Worm (Caenorhabditis elegans) whole organism, L1 larva: ENCODE measurements around the gene B0563.6.
A peak's percentile ranks its signal among the peaks of the same experiment; 100 is the strongest.

Experiments used
- C04F5.9 ChIP-seq: sonication (generic microtip); optimal IDR thresholded peaks from 2 replicates; lab custom pipeline; 2016; ENCODE audit warnings: missing genetic modification characterization, missing compliant biosample characterization
- Y116A8C.19 ChIP-seq: sonication (generic microtip); optimal IDR thresholded peaks from 2 replicates; lab custom pipeline; 2016; ENCODE audit warnings: missing compliant biosample characterization, missing genetic modification characterization, borderline replicate concordance
- aha-1 ChIP-seq: fragments of 150-350 bp; optimal IDR thresholded peaks from 2 replicates; lab custom pipeline; 2014; ENCODE audit warnings: missing biosample characterization, missing genetic modification characterization
- alr-1 ChIP-seq: fragments of 200-800 bp; sonication (Bioruptor generic); optimal IDR thresholded peaks from 2 replicates; lab custom pipeline; 2018; ENCODE audit warnings: borderline replicate concordance, mild to moderate bottlenecking, missing genetic modification characterization, missing compliant biosample characterization
- blmp-1 ChIP-seq: fragments of 150-350 bp; optimal IDR thresholded peaks from 2 replicates; lab custom pipeline; 2014; ENCODE audit warnings: missing biosample characterization, missing genetic modification characterization
- ceh-63 ChIP-seq: fragments of 200-800 bp; sonication (Bioruptor generic); optimal IDR thresholded peaks from 2 replicates; lab custom pipeline; 2018; ENCODE audit warnings: mild to moderate bottlenecking, missing genetic modification characterization, missing compliant biosample characterization
- ceh-8 ChIP-seq: fragments of 200-800 bp; sonication (Bioruptor generic); optimal IDR thresholded peaks from 2 replicates; lab custom pipeline; 2018; ENCODE audit warnings: mild to moderate bottlenecking, missing genetic modification characterization, moderate library complexity, missing compliant biosample characterization
- ceh-82 ChIP-seq, 3 experiments: fragments of 150-350 bp in 1 of 3; sonication (generic microtip) in 2 of 3; optimal IDR thresholded peaks; 2 replicates each; lab custom pipeline; 2014 to 2017; ENCODE audit warnings: missing biosample characterization in 3 of 3, missing genetic modification characterization in 3 of 3
- ceh-90 ChIP-seq: sonication (generic microtip); optimal IDR thresholded peaks from 2 replicates; lab custom pipeline; 2016; ENCODE audit warnings: missing genetic modification characterization, missing compliant biosample characterization
- ces-1 ChIP-seq: fragments of 150-350 bp; optimal IDR thresholded peaks from 2 replicates; lab custom pipeline; 2014; ENCODE audit warnings: missing biosample characterization, missing genetic modification reagents, missing genetic modification characterization
- dpl-1 ChIP-seq, 3 experiments: fragments of 150-350 bp in 2 of 3; sonication (generic microtip) in 1 of 3; optimal IDR thresholded peaks; 2 replicates each; lab custom pipeline; 2014 to 2017; ENCODE audit warnings: missing biosample characterization in 3 of 3, missing genetic modification characterization in 3 of 3, missing genetic modification reagents in 3 of 3
- efl-1 ChIP-seq, 4 experiments: fragments of 150-350 bp; optimal IDR thresholded peaks in 3 of 4; peaks in 1 of 4; 1 replicate in 1 of 4; 2 replicates in 3 of 4; lab custom pipeline; 2014; ENCODE audit warnings: missing biosample characterization in 2 of 4, missing genetic modification characterization in 2 of 4, missing genetic modification reagents in 2 of 4
- egl-27 ChIP-seq, 2 experiments: fragments of 150-350 bp in 1 of 2; sonication (generic microtip); optimal IDR thresholded peaks; 3 replicates each; lab custom pipeline; 2017 to 2018; ENCODE audit warnings: missing biosample characterization in 2 of 2, missing genetic modification characterization in 2 of 2, missing genetic modification reagents in 2 of 2
- elt-2 ChIP-seq: sonication (generic microtip); optimal IDR thresholded peaks from 2 replicates; lab custom pipeline; 2016; ENCODE audit warnings: missing genetic modification characterization, mild to moderate bottlenecking, inconsistent platforms, missing compliant biosample characterization, missing genetic modification reagents
- ets-5 ChIP-seq: fragments of 200-800 bp; sonication (Bioruptor generic); IDR thresholded peaks from 2 replicates; pipeline ENCODE4 v1.3.6; 2022; ENCODE audit warnings: missing genetic modification characterization, missing compliant biosample characterization
- fkh-4 ChIP-seq: sonication (generic microtip); optimal IDR thresholded peaks from 2 replicates; lab custom pipeline; 2016; ENCODE audit warnings: missing compliant biosample characterization, missing genetic modification characterization, borderline replicate concordance
- hpl-2 ChIP-seq: fragments of 150-350 bp; optimal IDR thresholded peaks from 2 replicates; lab custom pipeline; 2014; ENCODE audit warnings: missing biosample characterization, missing genetic modification reagents, missing genetic modification characterization
- isw-1 ChIP-seq: fragments of 200-800 bp; sonication (Bioruptor generic); IDR thresholded peaks from 2 replicates; pipeline ENCODE4 v1.3.6; 2022; ENCODE audit warnings: missing genetic modification characterization, missing compliant biosample characterization
- lin-13 ChIP-seq: fragments of 150-350 bp; optimal IDR thresholded peaks from 2 replicates; lab custom pipeline; 2014; ENCODE audit warnings: missing biosample characterization, missing genetic modification reagents, missing genetic modification characterization
- lin-14 ChIP-seq: fragments of 200-800 bp; sonication (Bioruptor generic); optimal IDR thresholded peaks from 2 replicates; lab custom pipeline; 2018; ENCODE audit warnings: mild to moderate bottlenecking, missing genetic modification characterization, moderate library complexity, missing compliant biosample characterization
- lin-35 ChIP-seq, 2 experiments: fragments of 150-350 bp; optimal IDR thresholded peaks; 2 replicates each; lab custom pipeline; 2014; ENCODE audit warnings: missing biosample characterization in 2 of 2, missing genetic modification characterization in 2 of 2, missing genetic modification reagents in 2 of 2
- lir-3 ChIP-seq: sonication (generic microtip); optimal IDR thresholded peaks from 2 replicates; lab custom pipeline; 2016; ENCODE audit warnings: mild to moderate bottlenecking, missing genetic modification characterization, moderate library complexity, missing compliant biosample characterization; ENCODE audit not compliant: poor library complexity
- lsy-2 ChIP-seq, 2 experiments: fragments of 150-350 bp; optimal IDR thresholded peaks; 2 replicates each; lab custom pipeline; 2014; ENCODE audit warnings: missing biosample characterization in 2 of 2, missing genetic modification characterization in 2 of 2
- mef-2 ChIP-seq: fragments of 150-350 bp; optimal IDR thresholded peaks from 2 replicates; lab custom pipeline; 2014; ENCODE audit warnings: missing biosample characterization, missing genetic modification characterization
- nhr-11 ChIP-seq: fragments of 150-350 bp; optimal IDR thresholded peaks from 2 replicates; lab custom pipeline; 2014; ENCODE audit warnings: missing biosample characterization, missing genetic modification characterization
- nhr-19 ChIP-seq: fragments of 200-800 bp; sonication (Bioruptor generic); conservative IDR thresholded peaks from 2 replicates; pipeline ENCODE4 v1.3.6; 2022; ENCODE audit warnings: missing genetic modification characterization, missing compliant biosample characterization
- nhr-47 ChIP-seq: sonication (generic microtip); optimal IDR thresholded peaks from 2 replicates; lab custom pipeline; 2016; ENCODE audit warnings: mild to moderate bottlenecking, missing genetic modification characterization, moderate library complexity, missing compliant biosample characterization
- nhr-71 ChIP-seq: sonication (generic microtip); optimal IDR thresholded peaks from 2 replicates; lab custom pipeline; 2016; ENCODE audit warnings: mild to moderate bottlenecking, missing genetic modification characterization, moderate library complexity, missing compliant biosample characterization
- nhr-76 ChIP-seq: sonication (generic microtip); optimal IDR thresholded peaks from 2 replicates; lab custom pipeline; 2017; ENCODE audit warnings: missing biosample characterization, missing genetic modification characterization
- nhr-84 ChIP-seq: sonication (generic microtip); optimal IDR thresholded peaks from 2 replicates; lab custom pipeline; 2017; ENCODE audit warnings: missing biosample characterization, missing genetic modification characterization
- nhr-85 ChIP-seq: sonication (generic microtip); peaks from one replicate; lab custom pipeline; 2016; ENCODE audit warnings: missing genetic modification characterization, inconsistent platforms, missing compliant biosample characterization
- pax-3 ChIP-seq: fragments of 200-800 bp; sonication (Bioruptor generic); optimal IDR thresholded peaks from 2 replicates; lab custom pipeline; 2018; ENCODE audit warnings: mild to moderate bottlenecking, missing genetic modification characterization, moderate library complexity, missing compliant biosample characterization
- pqm-1 ChIP-seq: sonication (generic microtip); optimal IDR thresholded peaks from 3 replicates; lab custom pipeline; 2017; ENCODE audit warnings: missing biosample characterization, missing genetic modification characterization
- snu-23 ChIP-seq: sonication (generic microtip); optimal IDR thresholded peaks from 2 replicates; lab custom pipeline; 2016; ENCODE audit warnings: missing genetic modification characterization, missing compliant biosample characterization
- sox-4 ChIP-seq: sonication (generic microtip); optimal IDR thresholded peaks from 2 replicates; lab custom pipeline; 2016; ENCODE audit warnings: missing genetic modification characterization, missing compliant biosample characterization
- sptf-1 ChIP-seq: fragments of 150-350 bp; optimal IDR thresholded peaks from 2 replicates; lab custom pipeline; 2014; ENCODE audit warnings: missing biosample characterization, missing genetic modification characterization
- unc-130 ChIP-seq: fragments of 150-350 bp; optimal IDR thresholded peaks from 2 replicates; lab custom pipeline; 2017; ENCODE audit warnings: missing biosample characterization, missing genetic modification characterization, inconsistent platforms
- unc-62 ChIP-seq: fragments of 150-350 bp; optimal IDR thresholded peaks from 2 replicates; lab custom pipeline; 2014; ENCODE audit warnings: missing biosample characterization, missing genetic modification reagents, missing genetic modification characterization
- zip-4 ChIP-seq: fragments of 200-800 bp; sonication (Bioruptor generic); optimal IDR thresholded peaks from 2 replicates; lab custom pipeline; 2018; ENCODE audit warnings: mild to moderate bottlenecking, missing genetic modification characterization, moderate library complexity, missing compliant biosample characterization
- ztf-4 ChIP-seq: fragments of 150-350 bp; optimal IDR thresholded peaks from 2 replicates; lab custom pipeline; 2014; ENCODE audit warnings: missing biosample characterization, missing genetic modification characterization

B0563.6 gene

ce11 chrX:9103584-9103983 is 33.9 kb upstream of the B0563.6 start:
- TF ChIP-seq lin-35 (GFP tag; optimal IDR thresholded peaks at IDR 0.05; lab: Kevin White, UChicago) (peak in 1 of 2 experiments; percentile 35), lir-3 (tag; lab: Kevin White, UChicago) (no peak), efl-1 (optimal IDR thresholded peaks at IDR 0.05; lab: Kevin White, UChicago) (no peak), efl-1 (GFP tag; optimal IDR thresholded peaks at IDR 0.05 in 1 of 2; lab: Kevin White, UChicago) (peak in 1 of 2 experiments; percentile 56), nhr-85 (tag; lab: Kevin White, UChicago) (peak; percentile 83), lin-14 (GFP tag; lab: Kevin White, UChicago) (peak; percentile 41), sptf-1 (tag; lab: Kevin White, UChicago) (no peak), nhr-71 (tag; lab: Kevin White, UChicago) (peak; percentile 8)
- TF ChIP-seq, all 84 proteins: peak for 5

ce11 chrX:9104399-9104798 is 33.1 kb upstream of the B0563.6 start:
- no peak for TF ChIP-seq efl-1 (optimal IDR thresholded peaks at IDR 0.05; lab: Kevin White, UChicago)
- peak in 1 of 2 experiments; percentile 85 for TF ChIP-seq efl-1 (GFP tag; optimal IDR thresholded peaks at IDR 0.05 in 1 of 2; lab: Kevin White, UChicago)
- peak; percentile 28 for TF ChIP-seq elt-2
- TF ChIP-seq zip-4 (GFP tag; lab: Kevin White, UChicago): no peak

- TF ChIP-seq elt-2 (peak; percentile 54), efl-1 (optimal IDR thresholded peaks at IDR 0.05; lab: Kevin White, UChicago) (no peak), efl-1 (GFP tag; optimal IDR thresholded peaks at IDR 0.05 in 1 of 2; lab: Kevin White, UChicago) (peak in 1 of 2 experiments; percentile 87), lsy-2 (tag; optimal IDR thresholded peaks at IDR 0.05; lab: Kevin White, UChicago) (no peak)
Measured at ce11 chrX:9105075-9105474, 32.4 kb upstream of the B0563.6 start.

ce11 chrX:9105888-9106287 is 31.6 kb upstream of the B0563.6 start:
- TF ChIP-seq ceh-90 (tag; lab: Kevin White, UChicago) (no peak), isw-1 (GFP tag; lab: Robert Waterston, UW) (no peak), ceh-8 (no peak), pax-3 (tag; lab: Kevin White, UChicago) (no peak), aha-1 (no peak), nhr-47 (tag; lab: Kevin White, UChicago) (no peak)

ce11 chrX:9107866-9108265 is 29.6 kb upstream of the B0563.6 start:
- TF ChIP-seq nhr-19 (no peak), nhr-11 (tag; lab: Kevin White, UChicago) (no peak)

ce11 chrX:9111585-9111984 is 25.9 kb upstream of the B0563.6 start:
- TF ChIP-seq C04F5.9 (tag; lab: Kevin White, UChicago) (no peak), lin-14 (GFP tag; lab: Kevin White, UChicago) (peak; percentile 28)

ce11 chrX:9113829-9114228 is 23.7 kb upstream of the B0563.6 start, which contains the start of gene C25A11.2:
Gene C25A11.2, plus strand, starts transcription at chrX:9114066.
- TF ChIP-seq unc-130 (tag; lab: Kevin White, UChicago) (peak; percentile 5), egl-27 (tag; optimal IDR thresholded peaks at IDR 0.05; lab: Kevin White, UChicago) (no peak), hpl-2 (peak; percentile 34), mef-2 (tag; lab: Kevin White, UChicago) (no peak), ces-1 (GFP tag; lab: Kevin White, UChicago) (no peak), lin-13 (GFP tag; lab: Kevin White, UChicago) (no peak), pqm-1 (tag; lab: Kevin White, UChicago) (no peak), unc-62 (no peak), ceh-82 (tag; optimal IDR thresholded peaks at IDR 0.05; lab: Kevin White, UChicago) (peak in 2 of 3 experiments; percentile 17 to 66), sox-4 (tag; lab: Kevin White, UChicago) (no peak), dpl-1 (GFP tag; optimal IDR thresholded peaks at IDR 0.05; lab: Kevin White, UChicago) (peak; percentile 35 to 62 (median 50)), ztf-4 (no peak), Y116A8C.19 (tag; lab: Kevin White, UChicago) (no peak), ets-5 (GFP tag; lab: Robert Waterston, UW) (no peak), nhr-84 (no peak), fkh-4 (no peak), alr-1 (tag; lab: Kevin White, UChicago) (no peak), blmp-1 (tag; lab: Kevin White, UChicago) (peak; percentile 35), nhr-76 (no peak), snu-23 (GFP tag; lab: Kevin White, UChicago) (peak; percentile 62), pax-3 (tag; lab: Kevin White, UChicago) (no peak), ceh-63 (GFP tag; lab: Kevin White, UChicago) (no peak)
